Fruit fly (Drosophila melanogaster) ovary, adult (tissue): Measurements from ENCODE around the gene REPTOR-BP.
A peak's percentile ranks its signal among the peaks of the same experiment; 100 is the strongest.

Source experiments
- CG17801 ChIP-seq: fragments of 200-800 bp; optimal IDR thresholded peaks from 2 replicates; lab custom pipeline; 2019; ENCODE audit warnings: missing biosample characterization, mild to moderate bottlenecking, missing genetic modification characterization, moderate library complexity; ENCODE audit not compliant: partially characterized antibody

REPTOR-BP gene

dm6 chr2L:10238726-10239652, 24.9 kb upstream of the REPTOR-BP start, which contains the start of gene me31B:
TSS of gene me31B (plus strand) at chr2L:10239341.
- peak; percentile 26 for TF ChIP-seq CG17801 (GFP tag; lab: Kevin White, UChicago)

- no peak for TF ChIP-seq CG17801 (GFP tag; lab: Kevin White, UChicago)
Observed at dm6 chr2L:10246785-10247190, 17.1 kb upstream of the REPTOR-BP start, which contains the start of gene chico. TSS of gene chico (minus strand) at chr2L:10247078.

dm6 chr2L:10249655-10250202, 14.2 kb upstream of the REPTOR-BP start:
- TF ChIP-seq CG17801 (GFP tag; lab: Kevin White, UChicago) = no peak

dm6 chr2L:10250441-10250847, 13.5 kb upstream of the REPTOR-BP start, which contains the start of the genes bsk and CG31717:
TSS of gene bsk (minus strand) at chr2L:10250501.
TSS of gene CG31717 (plus strand) at chr2L:10250737.
- peak; percentile 51 for TF ChIP-seq CG17801 (GFP tag; lab: Kevin White, UChicago)

- no peak for TF ChIP-seq CG17801 (GFP tag; lab: Kevin White, UChicago)
Observed at dm6 chr2L:10251592-10251991, 12.3 kb upstream of the REPTOR-BP start, which contains the start of gene Ror. TSS of gene Ror (plus strand) at chr2L:10251843.

dm6 chr2L:10255725-10256158, 8.2 kb upstream of the REPTOR-BP start, which contains the start of gene CG5676:
TSS of gene CG5676 (minus strand) at chr2L:10255891.
- peak; percentile 11 for TF ChIP-seq CG17801 (GFP tag; lab: Kevin White, UChicago)

dm6 chr2L:10259960-10260749, 3.8 kb upstream of the REPTOR-BP start:
- TF ChIP-seq CG17801 (GFP tag; lab: Kevin White, UChicago) = no peak

dm6 chr2L:10260750-10261493, 3.0 kb upstream of the REPTOR-BP start, which contains the start of gene Pten:
TSS of gene Pten (minus strand) at chr2L:10261049.
- peak; percentile 26 for TF ChIP-seq CG17801 (GFP tag; lab: Kevin White, UChicago)

dm6 chr2L:10261774-10262173, 2.2 kb upstream of the REPTOR-BP start:
- no peak for TF ChIP-seq CG17801 (GFP tag; lab: Kevin White, UChicago)

- TF ChIP-seq CG17801 (GFP tag; lab: Kevin White, UChicago) = no peak
Observed at dm6 chr2L:10263343-10263744, 581 bp upstream of the REPTOR-BP start, which contains the start of gene Rsf1. TSS of gene Rsf1 (minus strand) at chr2L:10263554.

dm6 chr2L:10265129-10265528, 1.2 kb downstream of the REPTOR-BP start, which contains the start of gene Mob3:
TSS of gene Mob3 (plus strand) at chr2L:10265336.
- TF ChIP-seq CG17801 (GFP tag; lab: Kevin White, UChicago) = peak; percentile 21

dm6 chr2L:10266511-10266910, 2.6 kb downstream of the REPTOR-BP start, which contains the start of gene CG4953:
TSS of gene CG4953 (plus strand) at chr2L:10266703.
- no peak for TF ChIP-seq CG17801 (GFP tag; lab: Kevin White, UChicago)

- TF ChIP-seq CG17801 (GFP tag; lab: Kevin White, UChicago) = no peak
Observed at dm6 chr2L:10268688-10269087, 4.8 kb downstream of the REPTOR-BP start, which contains the start of gene CG4957. TSS of gene CG4957 (plus strand) at chr2L:10268872.
